Worm (Caenorhabditis elegans): Measurements from ENCODE around the gene C18E9.2.

C18E9.2 gene

ce11 chrII:8964835-8965234, at the start of gene C18E9.2, which contains the start of gene ndub-3 (continued):
- no peak for TF ChIP-seq madf-5 (GFP tag; IDR thresholded peaks at IDR 0.05)
- TF ChIP-seq snpc-4 (tag; optimal IDR thresholded peaks at IDR 0.05) = no peak
- TF ChIP-seq nhr-48 (tag; optimal IDR thresholded peaks at IDR 0.05) = no peak
- no peak for TF ChIP-seq ama-1 (optimal IDR thresholded peaks at IDR 0.05)
- TF ChIP-seq zfp-2 (tag; optimal IDR thresholded peaks at IDR 0.05) = no peak
- peak; percentile 78 for TF ChIP-seq R02D3.7 (tag; optimal IDR thresholded peaks at IDR 0.05)
- no peak for TF ChIP-seq duxl-1 (tag; optimal IDR thresholded peaks at IDR 0.05; ENCODE audit: poor library complexity)
- peak; percentile 37 for TF ChIP-seq nhr-77 (tag; optimal IDR thresholded peaks at IDR 0.05)
- peak in 1 of 2 experiments; percentile 62 for TF ChIP-seq lsy-2 (tag; optimal IDR thresholded peaks at IDR 0.05)
- no peak for TF ChIP-seq tag-97 (GFP tag; IDR thresholded peaks at IDR 0.05)
- TF ChIP-seq lin-13 (GFP tag; optimal IDR thresholded peaks at IDR 0.05) = no peak
- no peak for TF ChIP-seq nhr-11 (tag; optimal IDR thresholded peaks at IDR 0.05)
- no peak for TF ChIP-seq mxl-3 (GFP tag; optimal IDR thresholded peaks at IDR 0.05)
- no peak for TF ChIP-seq nhr-237 (tag; optimal IDR thresholded peaks at IDR 0.05)
- no peak for TF ChIP-seq mxl-2 (GFP tag; conservative IDR thresholded peaks at IDR 0.05)

ce11 chrII:8916656-8917055, 48.1 kb upstream of the C18E9.2 start:
- TF ChIP-seq ceh-28 (tag; optimal IDR thresholded peaks at IDR 0.05) (no peak), egl-27 (tag; optimal IDR thresholded peaks at IDR 0.05) (no peak), lin-1 (GFP tag; IDR thresholded peaks at IDR 0.05) (no peak), egl-43 (GFP tag; IDR thresholded peaks at IDR 0.05) (no peak), nhr-77 (tag; optimal IDR thresholded peaks at IDR 0.05) (no peak), dmd-8 (GFP tag; IDR thresholded peaks at IDR 0.05) (no peak), ZK337.2 (GFP tag; IDR thresholded peaks at IDR 0.05) (no peak), T26A8.4 (GFP tag; IDR thresholded peaks at IDR 0.05) (no peak), duxl-1 (tag; optimal IDR thresholded peaks at IDR 0.05; ENCODE audit: poor library complexity) (no peak), zag-1 (tag; optimal IDR thresholded peaks at IDR 0.05) (no peak), ces-1 (GFP tag; optimal IDR thresholded peaks at IDR 0.05) (no peak), rbr-2 (tag; optimal IDR thresholded peaks at IDR 0.05) (no peak), mxl-3 (GFP tag; optimal IDR thresholded peaks at IDR 0.05) (no peak), madf-9 (GFP tag; conservative IDR thresholded peaks at IDR 0.05) (no peak)

ce11 chrII:8917339-8917738, 47.5 kb upstream of the C18E9.2 start:
- no peak for TF ChIP-seq vab-7 (GFP tag; IDR thresholded peaks at IDR 0.05)
- no peak for TF ChIP-seq arid-1 (GFP tag; conservative IDR thresholded peaks at IDR 0.05)
- no peak for TF ChIP-seq php-3 (GFP tag; IDR thresholded peaks at IDR 0.05)
- no peak for TF ChIP-seq lin-39 (tag; optimal IDR thresholded peaks at IDR 0.05)
- TF ChIP-seq lir-3 (tag; optimal IDR thresholded peaks at IDR 0.05) = no peak
- no peak for TF ChIP-seq dpl-1 (GFP tag; optimal IDR thresholded peaks at IDR 0.05)
- TF ChIP-seq spr-3 (GFP tag; optimal IDR thresholded peaks at IDR 0.05) = no peak
- TF ChIP-seq dmd-6 (GFP tag; IDR thresholded peaks at IDR 0.05) = no peak
- TF ChIP-seq spr-1 (tag; optimal IDR thresholded peaks at IDR 0.05) = no peak
- no peak for TF ChIP-seq mep-1 (tag; optimal IDR thresholded peaks at IDR 0.05)
- no peak for TF ChIP-seq lin-15B (tag; optimal IDR thresholded peaks at IDR 0.05)
- peak; percentile 19 for TF ChIP-seq nhr-77 (tag; optimal IDR thresholded peaks at IDR 0.05)
- no peak for TF ChIP-seq nhr-11 (tag; optimal IDR thresholded peaks at IDR 0.05)
- peak; percentile 6 for TF ChIP-seq pqm-1 (tag; optimal IDR thresholded peaks at IDR 0.05)
- TF ChIP-seq daf-16 (GFP tag; optimal IDR thresholded peaks at IDR 0.05) = no peak
- peak; percentile 54 for TF ChIP-seq daf-16 (tag; optimal IDR thresholded peaks at IDR 0.05)
- TF ChIP-seq nhr-76 (tag; optimal IDR thresholded peaks at IDR 0.05) = no peak
- TF ChIP-seq snpc-1.2 (GFP tag; IDR thresholded peaks at IDR 0.05) = no peak
- peak; percentile 65 for TF ChIP-seq nhr-28 (tag; optimal IDR thresholded peaks at IDR 0.05)
- no peak for TF ChIP-seq saeg-2 (GFP tag; IDR thresholded peaks at IDR 0.05)
- no peak for TF ChIP-seq daf-19 (GFP tag; conservative IDR thresholded peaks at IDR 0.05)
